Worm (Caenorhabditis elegans) whole organism, young adult: ENCODE measurements around the gene sul-2.

Source experiments
- F55B11.4 ChIP-seq: sonication (generic microtip); optimal IDR thresholded peaks from 2 replicates; lab custom pipeline; 2016; ENCODE audit warnings: missing compliant biosample characterization, missing genetic modification characterization, borderline replicate concordance; ENCODE audit not compliant: insufficient read depth
- efl-1 ChIP-seq: fragments of 150-350 bp; optimal IDR thresholded peaks from 2 replicates; lab custom pipeline; 2014; ENCODE audit warnings: missing biosample characterization, missing genetic modification reagents, missing genetic modification characterization
- egl-44 ChIP-seq: fragments of 200-800 bp; sonication (Bioruptor generic); IDR thresholded peaks from 2 replicates; pipeline ENCODE4 v1.3.6; 2022; ENCODE audit warnings: missing genetic modification reagents, missing genetic modification characterization, missing compliant biosample characterization
- hlh-26 ChIP-seq: fragments of 200-800 bp; sonication (Bioruptor generic); conservative IDR thresholded peaks from 2 replicates; pipeline ENCODE4 v1.3.6; 2022; ENCODE audit warnings: missing genetic modification reagents, missing genetic modification characterization, missing compliant biosample characterization
- hmg-20 ChIP-seq: fragments of 200-800 bp; sonication (Bioruptor generic); IDR thresholded peaks from 2 replicates; pipeline ENCODE4 v1.3.6; 2022; ENCODE audit warnings: missing genetic modification reagents, missing genetic modification characterization, missing compliant biosample characterization
- lsy-27 ChIP-seq: sonication (generic microtip); optimal IDR thresholded peaks from 2 replicates; lab custom pipeline; 2017; ENCODE audit warnings: missing genetic modification characterization, mild to moderate bottlenecking, missing compliant biosample characterization, antibody characterized with exemption, missing genotype, borderline replicate concordance; ENCODE audit not compliant: insufficient read depth
- nfya-2 ChIP-seq: fragments of 200-800 bp; sonication (Bioruptor generic); IDR thresholded peaks from 2 replicates; pipeline ENCODE4 v1.3.6; 2022; ENCODE audit warnings: missing genetic modification reagents, missing genetic modification characterization, missing compliant biosample characterization
- nhr-90 ChIP-seq: sonication (generic microtip); optimal IDR thresholded peaks from 2 replicates; lab custom pipeline; 2016; ENCODE audit warnings: missing genotype, mild to moderate bottlenecking, missing genetic modification characterization, missing compliant biosample characterization
- pbrm-1 ChIP-seq: fragments of 200-800 bp; sonication (Bioruptor generic); IDR thresholded peaks from 2 replicates; pipeline ENCODE4 v1.3.6; 2022; ENCODE audit warnings: missing genetic modification reagents, missing genetic modification characterization, missing compliant biosample characterization
- snpc-1.1 ChIP-seq: sonication (generic microtip); optimal IDR thresholded peaks from 2 replicates; lab custom pipeline; 2017; ENCODE audit warnings: missing genetic modification characterization, mild to moderate bottlenecking, missing compliant biosample characterization, antibody characterized with exemption, moderate library complexity, missing genotype, missing genetic modification reagents; ENCODE audit not compliant: insufficient read depth
- snpc-4 ChIP-seq, 5 experiments: fragments of 150-350 bp in 1 of 5; sonication (generic microtip) in 4 of 5; optimal IDR thresholded peaks; 2 replicates each; lab custom pipeline; 2014 to 2018; ENCODE audit warnings: missing genetic modification characterization in 5 of 5, missing biosample characterization in 3 of 5, antibody characterized with exemption in 2 of 5, mild to moderate bottlenecking in 2 of 5, missing compliant biosample characterization in 2 of 5, missing genotype in 2 of 5, moderate library complexity in 2 of 5, missing genetic modification reagents in 1 of 5
- ztf-18 ChIP-seq: sonication (generic microtip); optimal IDR thresholded peaks from 2 replicates; lab custom pipeline; 2016; ENCODE audit warnings: missing genotype, mild to moderate bottlenecking, missing genetic modification characterization, missing compliant biosample characterization

- TF ChIP-seq lsy-27 (no peak), nfya-2 (GFP tag; lab: Robert Waterston, UW) (no peak), pbrm-1 (GFP tag; lab: Robert Waterston, UW) (no peak), snpc-4 (GFP tag; optimal IDR thresholded peaks at IDR 0.05; lab: Kevin White, UChicago) (no peak), snpc-4 (tag; optimal IDR thresholded peaks at IDR 0.05; lab: Kevin White, UChicago) (no peak), snpc-1.1 (tag; lab: Kevin White, UChicago) (no peak), efl-1 (GFP tag; lab: Kevin White, UChicago) (no peak), ztf-18 (tag; lab: Kevin White, UChicago) (no peak), egl-44 (GFP tag; lab: Robert Waterston, UW) (no peak), nhr-90 (tag; lab: Kevin White, UChicago) (no peak), hlh-26 (GFP tag; lab: Robert Waterston, UW) (no peak), F55B11.4 (tag; lab: Kevin White, UChicago) (no peak), hmg-20 (GFP tag; lab: Robert Waterston, UW) (no peak)
Measured at ce11 chrV:8169150-8169549, 11.6 kb downstream of the sul-2 start.
